Fruit fly (Drosophila melanogaster): ENCODE data around the gene slou.

Gene slou

dm6 chr3R:21589500-21590202 lies 32.7 kb upstream of the slou start (continued):
- TF ChIP-seq gt (GFP tag; IDR thresholded peaks at IDR 0.05) (no peak), CG10959 (GFP tag; IDR thresholded peaks at IDR 0.05) (peak; percentile 65), dysf (GFP tag; IDR thresholded peaks at IDR 0.05) (no peak), ken (GFP tag; IDR thresholded peaks at IDR 0.05) (0 out of 3 replicates have a peak, but pooled peaks have one; percentile 20), Atf6 (GFP tag; IDR thresholded peaks at IDR 0.05) (peak; percentile 26; the same call in 1 of the 2 replicates), ac (GFP tag; optimal IDR thresholded peaks at IDR 0.05) (peak; percentile 6), emc (GFP tag; optimal IDR thresholded peaks at IDR 0.05) (no peak), CG18262 (tag; optimal IDR thresholded peaks at IDR 0.05) (peak; percentile 14), ham (GFP tag; IDR thresholded peaks at IDR 0.05) (no peak), fd96Cb (tag; optimal IDR thresholded peaks at IDR 0.05) (peak; percentile 4), tgo (GFP tag; IDR thresholded peaks at IDR 0.05) (peak; percentile 42; the same call in 1 of the 3 replicates), CG18619 (GFP tag; optimal IDR thresholded peaks at IDR 0.05) (peak; percentile 1), peb (GFP tag; IDR thresholded peaks at IDR 0.05) (no peak), phol (tag; optimal IDR thresholded peaks at IDR 0.05) (peak; percentile 2), CG16863 (GFP tag; optimal IDR thresholded peaks at IDR 0.05) (no peak), CG31365 (tag; optimal IDR thresholded peaks at IDR 0.05) (peak; percentile 96), CG5180 (GFP tag; optimal IDR thresholded peaks at IDR 0.05) (no peak), CG5953 (GFP tag; IDR thresholded peaks at IDR 0.05) (peak; percentile 21; the same call in 1 of the 2 replicates), CG33557 (GFP tag; optimal IDR thresholded peaks at IDR 0.05) (peak; percentile 17), tin (GFP tag; optimal IDR thresholded peaks at IDR 0.05) (peak; percentile 36), Eip74EF (GFP tag; optimal IDR thresholded peaks at IDR 0.05) (peak in 1 of 2 experiments; percentile 58), D19A (tag; optimal IDR thresholded peaks at IDR 0.05) (peak; percentile 18), CG11696 (GFP tag; IDR thresholded peaks at IDR 0.05) (peak; percentile 76; the same call in 1 of the 2 replicates), CkIIα-i1 (GFP tag; IDR thresholded peaks at IDR 0.05) (no peak), CoRest (tag; optimal IDR thresholded peaks at IDR 0.05) (peak; percentile 27), CG10274 (GFP tag; optimal IDR thresholded peaks at IDR 0.05) (no peak), HmgD (GFP tag; optimal IDR thresholded peaks at IDR 0.05) (peak; percentile 43), bsh (GFP tag; optimal IDR thresholded peaks at IDR 0.05) (peak in 1 of 2 experiments; percentile 30), Trl (optimal IDR thresholded peaks at IDR 0.05) (peak; percentile 34 to 62), Trl (GFP tag; optimal IDR thresholded peaks at IDR 0.05) (no peak), CG12659 (GFP tag; optimal IDR thresholded peaks at IDR 0.05) (peak; percentile 1), CG15601 (tag; optimal IDR thresholded peaks at IDR 0.05) (peak; percentile 20), CG11247 (GFP tag; IDR thresholded peaks at IDR 0.05) (no peak), CG12942 (GFP tag; optimal IDR thresholded peaks at IDR 0.05) (no peak), Sox100B (GFP tag; optimal IDR thresholded peaks at IDR 0.05) (peak; percentile 52), Nf-YC (tag; optimal IDR thresholded peaks at IDR 0.05) (peak; percentile 10), B-H2 (GFP tag; optimal IDR thresholded peaks at IDR 0.05) (no peak), Ada2b (GFP tag; IDR thresholded peaks at IDR 0.05) (peak; percentile 45; the same call in 1 of the 2 replicates), C15 (GFP tag; IDR thresholded peaks at IDR 0.05) (no peak), Xrp1 (GFP tag; IDR thresholded peaks at IDR 0.05) (peak; percentile 16; the same call in 1 of the 2 replicates), Gsc (GFP tag; IDR thresholded peaks at IDR 0.05) (no peak), Taf1 (GFP tag; IDR thresholded peaks at IDR 0.05) (no peak), ci (GFP tag; IDR thresholded peaks at IDR 0.05) (peak; percentile 61; the same call in 1 of the 3 replicates), CG15269 (tag; optimal IDR thresholded peaks at IDR 0.05) (peak; percentile 27), sug (tag; optimal IDR thresholded peaks at IDR 0.05) (no peak), CG1529 (GFP tag; optimal IDR thresholded peaks at IDR 0.05) (no peak), row (GFP tag; IDR thresholded peaks at IDR 0.05) (peak; percentile 57; the same call in 2 of the 3 replicates), trh (GFP tag; optimal IDR thresholded peaks at IDR 0.05) (peak; percentile 51), gem (tag; optimal IDR thresholded peaks at IDR 0.05) (peak; percentile 64), Meics (GFP tag; optimal IDR thresholded peaks at IDR 0.05) (peak; percentile 16)

Data from whole organism, embryonic.